Fruit fly (Drosophila melanogaster) whole organism: ENCODE measurements around the gene Nt5b.

Experiments used
- psq ChIP-seq: fragments of >200 bp; optimal IDR thresholded peaks from 2 replicates; lab custom pipeline; 2017
- usp ChIP-seq: fragments of >200 bp; optimal IDR thresholded peaks from 2 replicates; lab custom pipeline; 2017; ENCODE audit warnings: missing biosample characterization, missing genetic modification characterization, mixed read lengths

DNA sequence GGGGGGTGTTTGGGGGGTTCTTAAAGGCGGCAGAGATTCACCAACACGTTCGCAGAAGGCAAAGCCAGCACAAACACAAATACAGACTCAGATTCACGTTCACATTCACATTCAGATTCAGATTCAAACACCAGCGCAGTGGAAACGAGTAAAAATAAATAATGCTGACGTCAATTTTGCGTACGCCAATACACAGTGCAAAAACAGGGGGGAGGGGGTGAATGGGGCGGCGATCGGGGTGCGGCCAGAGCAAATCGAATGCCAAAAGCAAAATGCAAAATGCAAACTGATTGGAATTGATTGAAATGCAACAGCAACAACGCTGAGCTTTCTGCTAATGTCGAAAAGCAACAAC, 41.3 kb downstream of the Nt5b start:
- TF ChIP-seq usp (no peak), psq (lab: Kevin White, UChicago) (no peak)
